Worm (Caenorhabditis elegans) whole organism, L1 larva: ENCODE measurements around the gene F46H5.2.

Experiments
- C04F5.9 ChIP-seq: sonication (generic microtip); optimal IDR thresholded peaks from 2 replicates; lab custom pipeline; 2016; ENCODE audit warnings: missing genetic modification characterization, missing compliant biosample characterization
- C16A3.4 ChIP-seq: fragments of 150-350 bp; optimal IDR thresholded peaks from 2 replicates; lab custom pipeline; 2014; ENCODE audit warnings: missing biosample characterization, missing genetic modification characterization
- C34B4.2 ChIP-seq: sonication (generic microtip); optimal IDR thresholded peaks from 2 replicates; lab custom pipeline; 2017; ENCODE audit warnings: mild to moderate bottlenecking, missing genetic modification characterization, missing compliant biosample characterization
- Y116A8C.19 ChIP-seq: sonication (generic microtip); optimal IDR thresholded peaks from 2 replicates; lab custom pipeline; 2016; ENCODE audit warnings: missing compliant biosample characterization, missing genetic modification characterization, borderline replicate concordance
- aha-1 ChIP-seq: fragments of 150-350 bp; optimal IDR thresholded peaks from 2 replicates; lab custom pipeline; 2014; ENCODE audit warnings: missing biosample characterization, missing genetic modification characterization
- ama-1 ChIP-seq: fragments of 150-350 bp; optimal IDR thresholded peaks from 2 replicates; lab custom pipeline; 2014
- blmp-1 ChIP-seq: fragments of 150-350 bp; optimal IDR thresholded peaks from 2 replicates; lab custom pipeline; 2014; ENCODE audit warnings: missing biosample characterization, missing genetic modification characterization
- ceh-63 ChIP-seq: fragments of 200-800 bp; sonication (Bioruptor generic); optimal IDR thresholded peaks from 2 replicates; lab custom pipeline; 2018; ENCODE audit warnings: mild to moderate bottlenecking, missing genetic modification characterization, missing compliant biosample characterization
- ceh-8 ChIP-seq: fragments of 200-800 bp; sonication (Bioruptor generic); optimal IDR thresholded peaks from 2 replicates; lab custom pipeline; 2018; ENCODE audit warnings: mild to moderate bottlenecking, missing genetic modification characterization, moderate library complexity, missing compliant biosample characterization
- ceh-88 ChIP-seq: fragments of 200-800 bp; sonication (Bioruptor generic); IDR thresholded peaks from 2 replicates; pipeline ENCODE4 v1.3.6; 2022; ENCODE audit warnings: missing genetic modification characterization, missing compliant biosample characterization
- ceh-90 ChIP-seq: sonication (generic microtip); optimal IDR thresholded peaks from 2 replicates; lab custom pipeline; 2016; ENCODE audit warnings: missing genetic modification characterization, missing compliant biosample characterization
- ces-1 ChIP-seq: fragments of 150-350 bp; optimal IDR thresholded peaks from 2 replicates; lab custom pipeline; 2014; ENCODE audit warnings: missing biosample characterization, missing genetic modification reagents, missing genetic modification characterization
- dpl-1 ChIP-seq, 3 experiments: fragments of 150-350 bp in 2 of 3; sonication (generic microtip) in 1 of 3; optimal IDR thresholded peaks; 2 replicates each; lab custom pipeline; 2014 to 2017; ENCODE audit warnings: missing biosample characterization in 3 of 3, missing genetic modification characterization in 3 of 3, missing genetic modification reagents in 3 of 3
- efl-1 ChIP-seq, 4 experiments: fragments of 150-350 bp; optimal IDR thresholded peaks in 3 of 4; peaks in 1 of 4; 1 replicate in 1 of 4; 2 replicates in 3 of 4; lab custom pipeline; 2014; ENCODE audit warnings: missing biosample characterization in 2 of 4, missing genetic modification characterization in 2 of 4, missing genetic modification reagents in 2 of 4
- efl-3 ChIP-seq: fragments of 200-800 bp; sonication (Bioruptor generic); optimal IDR thresholded peaks from 2 replicates; lab custom pipeline; 2018; ENCODE audit warnings: mild to moderate bottlenecking, missing genetic modification characterization, missing compliant biosample characterization
- elt-2 ChIP-seq: sonication (generic microtip); optimal IDR thresholded peaks from 2 replicates; lab custom pipeline; 2016; ENCODE audit warnings: missing genetic modification characterization, mild to moderate bottlenecking, inconsistent platforms, missing compliant biosample characterization, missing genetic modification reagents
- ets-5 ChIP-seq: fragments of 200-800 bp; sonication (Bioruptor generic); IDR thresholded peaks from 2 replicates; pipeline ENCODE4 v1.3.6; 2022; ENCODE audit warnings: missing genetic modification characterization, missing compliant biosample characterization
- fkh-10 ChIP-seq: sonication (generic microtip); optimal IDR thresholded peaks from 2 replicates; lab custom pipeline; 2017; ENCODE audit warnings: missing biosample characterization, missing genetic modification reagents, missing genetic modification characterization
- fkh-4 ChIP-seq: sonication (generic microtip); optimal IDR thresholded peaks from 2 replicates; lab custom pipeline; 2016; ENCODE audit warnings: missing compliant biosample characterization, missing genetic modification characterization, borderline replicate concordance
- fkh-8 ChIP-seq: sonication (generic microtip); optimal IDR thresholded peaks from 2 replicates; lab custom pipeline; 2016; ENCODE audit warnings: mild to moderate bottlenecking, missing genetic modification characterization, missing compliant biosample characterization
- grh-1 ChIP-seq: fragments of 200-800 bp; sonication (Bioruptor generic); IDR thresholded peaks from 2 replicates; pipeline ENCODE4 v1.3.6; 2022; ENCODE audit warnings: missing genetic modification reagents, missing genetic modification characterization, missing compliant biosample characterization
- hlh-17 ChIP-seq: fragments of 200-800 bp; sonication (Bioruptor generic); optimal IDR thresholded peaks from 2 replicates; lab custom pipeline; 2018; ENCODE audit warnings: missing genetic modification characterization, mild to moderate bottlenecking, missing compliant biosample characterization, moderate library complexity, borderline replicate concordance
- irx-1 ChIP-seq: sonication (generic microtip); optimal IDR thresholded peaks from 2 replicates; lab custom pipeline; 2016; ENCODE audit warnings: missing genetic modification characterization, missing compliant biosample characterization
- isw-1 ChIP-seq: fragments of 200-800 bp; sonication (Bioruptor generic); IDR thresholded peaks from 2 replicates; pipeline ENCODE4 v1.3.6; 2022; ENCODE audit warnings: missing genetic modification characterization, missing compliant biosample characterization
- jun-1 ChIP-seq: fragments of 150-350 bp; optimal IDR thresholded peaks from 2 replicates; lab custom pipeline; 2014; ENCODE audit warnings: missing biosample characterization, missing genetic modification reagents, missing genetic modification characterization
- lin-35 ChIP-seq, 2 experiments: fragments of 150-350 bp; optimal IDR thresholded peaks; 2 replicates each; lab custom pipeline; 2014; ENCODE audit warnings: missing biosample characterization in 2 of 2, missing genetic modification characterization in 2 of 2, missing genetic modification reagents in 2 of 2
- lin-39 ChIP-seq: fragments of 150-350 bp; optimal IDR thresholded peaks from 2 replicates; lab custom pipeline; 2014; ENCODE audit warnings: missing biosample characterization, missing genetic modification reagents, missing genetic modification characterization
- lsy-2 ChIP-seq, 2 experiments: fragments of 150-350 bp; optimal IDR thresholded peaks; 2 replicates each; lab custom pipeline; 2014; ENCODE audit warnings: missing biosample characterization in 2 of 2, missing genetic modification characterization in 2 of 2
- mdl-1 ChIP-seq, 2 experiments: fragments of 150-350 bp; optimal IDR thresholded peaks; 2 replicates each; lab custom pipeline; 2014 to 2017; ENCODE audit warnings: missing biosample characterization in 2 of 2, missing genetic modification characterization in 2 of 2, inconsistent platforms in 1 of 2
- mef-2 ChIP-seq: fragments of 150-350 bp; optimal IDR thresholded peaks from 2 replicates; lab custom pipeline; 2014; ENCODE audit warnings: missing biosample characterization, missing genetic modification characterization
- mep-1 ChIP-seq: fragments of 150-350 bp; optimal IDR thresholded peaks from 2 replicates; lab custom pipeline; 2014; ENCODE audit warnings: missing biosample characterization, missing genetic modification characterization
- nhr-11 ChIP-seq: fragments of 150-350 bp; optimal IDR thresholded peaks from 2 replicates; lab custom pipeline; 2014; ENCODE audit warnings: missing biosample characterization, missing genetic modification characterization
- nhr-12 ChIP-seq: sonication (generic microtip); optimal IDR thresholded peaks from 2 replicates; lab custom pipeline; 2017; ENCODE audit warnings: missing biosample characterization, missing genetic modification characterization
- nhr-19 ChIP-seq: fragments of 200-800 bp; sonication (Bioruptor generic); conservative IDR thresholded peaks from 2 replicates; pipeline ENCODE4 v1.3.6; 2022; ENCODE audit warnings: missing genetic modification characterization, missing compliant biosample characterization
- nhr-20 ChIP-seq: sonication (generic microtip); optimal IDR thresholded peaks from 2 replicates; lab custom pipeline; 2016; ENCODE audit warnings: mild to moderate bottlenecking, missing genetic modification characterization, missing compliant biosample characterization
- nhr-71 ChIP-seq: sonication (generic microtip); optimal IDR thresholded peaks from 2 replicates; lab custom pipeline; 2016; ENCODE audit warnings: mild to moderate bottlenecking, missing genetic modification characterization, moderate library complexity, missing compliant biosample characterization
- nhr-85 ChIP-seq: sonication (generic microtip); peaks from one replicate; lab custom pipeline; 2016; ENCODE audit warnings: missing genetic modification characterization, inconsistent platforms, missing compliant biosample characterization
- pag-3 ChIP-seq: sonication (generic microtip); optimal IDR thresholded peaks from 2 replicates; lab custom pipeline; 2017; ENCODE audit warnings: missing genetic modification characterization, mild to moderate bottlenecking, missing compliant biosample characterization, antibody characterized with exemption, borderline replicate concordance; ENCODE audit not compliant: insufficient read depth
- pax-3 ChIP-seq: fragments of 200-800 bp; sonication (Bioruptor generic); optimal IDR thresholded peaks from 2 replicates; lab custom pipeline; 2018; ENCODE audit warnings: mild to moderate bottlenecking, missing genetic modification characterization, moderate library complexity, missing compliant biosample characterization
- rnt-1 ChIP-seq: sonication (generic microtip); optimal IDR thresholded peaks from 2 replicates; lab custom pipeline; 2016; ENCODE audit warnings: mild to moderate bottlenecking, missing genetic modification characterization, moderate library complexity, missing compliant biosample characterization
- skn-1 ChIP-seq: fragments of 150-350 bp; optimal IDR thresholded peaks from 2 replicates; lab custom pipeline; 2014; ENCODE audit warnings: missing biosample characterization, missing genetic modification characterization
- sptf-1 ChIP-seq: fragments of 150-350 bp; optimal IDR thresholded peaks from 2 replicates; lab custom pipeline; 2014; ENCODE audit warnings: missing biosample characterization, missing genetic modification characterization
- sup-37 ChIP-seq: fragments of 200-800 bp; sonication (Bioruptor generic); optimal IDR thresholded peaks from 2 replicates; lab custom pipeline; 2018; ENCODE audit warnings: mild to moderate bottlenecking, missing genetic modification characterization, missing compliant biosample characterization
- tbx-2 ChIP-seq: sonication (generic microtip); optimal IDR thresholded peaks from 2 replicates; lab custom pipeline; 2016; ENCODE audit warnings: missing genetic modification characterization, missing compliant biosample characterization
- tlp-1 ChIP-seq: fragments of 150-350 bp; optimal IDR thresholded peaks from 2 replicates; lab custom pipeline; 2014; ENCODE audit warnings: missing biosample characterization, missing genetic modification characterization
- unc-130 ChIP-seq: fragments of 150-350 bp; optimal IDR thresholded peaks from 2 replicates; lab custom pipeline; 2017; ENCODE audit warnings: missing biosample characterization, missing genetic modification characterization, inconsistent platforms
- unc-62 ChIP-seq: fragments of 150-350 bp; optimal IDR thresholded peaks from 2 replicates; lab custom pipeline; 2014; ENCODE audit warnings: missing biosample characterization, missing genetic modification reagents, missing genetic modification characterization
- unc-86 ChIP-seq: sonication (generic microtip); optimal IDR thresholded peaks from 2 replicates; lab custom pipeline; 2016; ENCODE audit warnings: missing genetic modification characterization, missing compliant biosample characterization
- unc-98 ChIP-seq: fragments of 200-800 bp; sonication (Bioruptor generic); IDR thresholded peaks from 2 replicates; pipeline ENCODE4 v1.3.6; 2022; ENCODE audit warnings: missing genetic modification characterization, missing compliant biosample characterization
- xbp-1 ChIP-seq: sonication (generic microtip); optimal IDR thresholded peaks from 2 replicates; lab custom pipeline; 2016; ENCODE audit warnings: missing genetic modification characterization, missing compliant biosample characterization
- ztf-11 ChIP-seq, 2 experiments: sonication (generic microtip); optimal IDR thresholded peaks; 2 replicates each; lab custom pipeline; 2016 to 2017; ENCODE audit warnings: missing genetic modification characterization in 2 of 2, missing biosample characterization in 1 of 2, missing compliant biosample characterization in 1 of 2
- ztf-4 ChIP-seq: fragments of 150-350 bp; optimal IDR thresholded peaks from 2 replicates; lab custom pipeline; 2014; ENCODE audit warnings: missing biosample characterization, missing genetic modification characterization

The F46H5.2 gene

ce11 chrX:7244756-7245155, 20.7 kb upstream of the F46H5.2 start (continued):
- TF ChIP-seq sptf-1 (tag; lab: Kevin White, UChicago) = no peak

DNA sequence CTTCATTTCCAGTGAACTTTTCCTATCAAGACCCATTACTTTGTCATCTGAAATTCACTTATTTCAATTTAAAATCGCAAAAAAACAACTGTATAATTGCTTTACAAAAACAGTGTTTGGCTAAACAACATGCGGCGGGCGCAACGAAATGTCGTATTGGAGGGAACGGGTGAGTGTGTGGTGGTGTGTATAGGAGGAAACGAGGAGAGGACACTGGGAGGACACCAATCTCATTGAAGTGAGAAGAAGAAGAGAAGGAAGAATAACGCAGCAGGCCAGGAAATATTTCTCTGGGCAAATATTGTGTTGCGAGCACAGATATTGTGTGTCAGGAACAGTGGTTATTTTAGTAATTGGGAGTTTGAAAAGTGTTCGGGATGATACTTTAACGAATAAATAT, 10.9 kb upstream of the F46H5.2 start, which contains the start of gene F46H5.4:
TSS of gene F46H5.4 (minus strand) at position 53 of the 400 bp plus-strand sequence.
- no peak for TF ChIP-seq jun-1 (tag; lab: Kevin White, UChicago)
- TF ChIP-seq mep-1 (tag; lab: Kevin White, UChicago) = no peak
- TF ChIP-seq xbp-1 = peak; percentile 26
- TF ChIP-seq pax-3 (tag; lab: Kevin White, UChicago) = no peak
- no peak for TF ChIP-seq unc-86 (tag; lab: Kevin White, UChicago)
- TF ChIP-seq mdl-1 (tag; optimal IDR thresholded peaks at IDR 0.05; lab: Kevin White, UChicago) = no peak
- no peak for TF ChIP-seq unc-130 (tag; lab: Kevin White, UChicago)
- TF ChIP-seq efl-1 (optimal IDR thresholded peaks at IDR 0.05; lab: Kevin White, UChicago) = no peak
- TF ChIP-seq efl-1 (GFP tag; optimal IDR thresholded peaks at IDR 0.05 in 1 of 2; lab: Kevin White, UChicago) = no peak
- no peak for TF ChIP-seq dpl-1 (GFP tag; optimal IDR thresholded peaks at IDR 0.05; lab: Kevin White, UChicago)
- TF ChIP-seq ets-5 = no peak
- no peak for TF ChIP-seq fkh-10 (GFP tag; lab: Kevin White, UChicago)
- TF ChIP-seq C34B4.2 (tag; lab: Kevin White, UChicago) = no peak
- TF ChIP-seq nhr-11 (tag; lab: Kevin White, UChicago) = no peak
- TF ChIP-seq aha-1 (tag; lab: Kevin White, UChicago) = no peak
- TF ChIP-seq lin-39 (tag; lab: Kevin White, UChicago) = no peak
- TF ChIP-seq tbx-2 (tag; lab: Kevin White, UChicago) = no peak
- TF ChIP-seq nhr-85 = no peak
- no peak for TF ChIP-seq ces-1
- TF ChIP-seq blmp-1 = peak; percentile 54
- TF ChIP-seq ztf-4 (tag; lab: Kevin White, UChicago) = no peak
- no peak for TF ChIP-seq ztf-11 (tag; optimal IDR thresholded peaks at IDR 0.05; lab: Kevin White, UChicago)
- no peak for TF ChIP-seq hlh-17 (GFP tag; lab: Kevin White, UChicago)
- no peak for TF ChIP-seq elt-2 (tag; lab: Kevin White, UChicago)
- TF ChIP-seq unc-62 = no peak
- TF ChIP-seq tlp-1 (tag; lab: Kevin White, UChicago) = no peak
- TF ChIP-seq skn-1 (tag; lab: Kevin White, UChicago) = no peak
- TF ChIP-seq lsy-2 (tag; optimal IDR thresholded peaks at IDR 0.05; lab: Kevin White, UChicago) = peak in 1 of 2 experiments; percentile 52
- no peak for TF ChIP-seq efl-3 (GFP tag; lab: Kevin White, UChicago)
- peak; percentile 29 for TF ChIP-seq irx-1
- TF ChIP-seq ceh-8 (GFP tag; lab: Kevin White, UChicago) = no peak
- TF ChIP-seq nhr-12 = no peak
- no peak for TF ChIP-seq ceh-90 (tag; lab: Kevin White, UChicago)
- peak; percentile 29 for TF ChIP-seq C16A3.4 (tag; lab: Kevin White, UChicago)
- no peak for TF ChIP-seq Y116A8C.19
- no peak for TF ChIP-seq pag-3 (tag; lab: Kevin White, UChicago)
- TF ChIP-seq rnt-1 (tag; lab: Kevin White, UChicago) = peak; percentile 39
- TF ChIP-seq ama-1 (lab: Kevin White, UChicago) = no peak
- TF ChIP-seq nhr-19 (GFP tag; lab: Robert Waterston, UW) = no peak
- no peak for TF ChIP-seq fkh-8 (tag; lab: Kevin White, UChicago)
- no peak for TF ChIP-seq mef-2
- TF ChIP-seq nhr-20 (tag; lab: Kevin White, UChicago) = peak; percentile 38
- no peak for TF ChIP-seq ceh-88 (GFP tag; lab: Robert Waterston, UW)
- no peak for TF ChIP-seq sup-37
- TF ChIP-seq C04F5.9 = no peak
- no peak for TF ChIP-seq ceh-63 (GFP tag; lab: Kevin White, UChicago)
- TF ChIP-seq isw-1 = no peak
- peak in 1 of 2 experiments; percentile 32 for TF ChIP-seq lin-35 (GFP tag; optimal IDR thresholded peaks at IDR 0.05; lab: Kevin White, UChicago)
- TF ChIP-seq nhr-71 (tag; lab: Kevin White, UChicago) = peak; percentile 39
- TF ChIP-seq unc-98 (GFP tag; lab: Robert Waterston, UW) = no peak
- TF ChIP-seq grh-1 (GFP tag; lab: Robert Waterston, UW) = no peak
- no peak for TF ChIP-seq fkh-4 (tag; lab: Kevin White, UChicago)
